Worm (Caenorhabditis elegans) whole organism, L1 larva: ENCODE data around the gene W03A5.6.

ENCODE experiments used
- C04F5.9 ChIP-seq: sonication (generic microtip); optimal IDR thresholded peaks from 2 replicates; lab custom pipeline; 2016; ENCODE audit warnings: missing genetic modification characterization, missing compliant biosample characterization
- aha-1 ChIP-seq: fragments of 150-350 bp; optimal IDR thresholded peaks from 2 replicates; lab custom pipeline; 2014; ENCODE audit warnings: missing biosample characterization, missing genetic modification characterization
- alr-1 ChIP-seq: fragments of 200-800 bp; sonication (Bioruptor generic); optimal IDR thresholded peaks from 2 replicates; lab custom pipeline; 2018; ENCODE audit warnings: borderline replicate concordance, mild to moderate bottlenecking, missing genetic modification characterization, missing compliant biosample characterization
- aly-2 ChIP-seq: fragments of 150-350 bp; optimal IDR thresholded peaks from 2 replicates; lab custom pipeline; 2014; ENCODE audit warnings: missing biosample characterization, missing genetic modification characterization
- ama-1 ChIP-seq: fragments of 150-350 bp; optimal IDR thresholded peaks from 2 replicates; lab custom pipeline; 2014
- blmp-1 ChIP-seq: fragments of 150-350 bp; optimal IDR thresholded peaks from 2 replicates; lab custom pipeline; 2014; ENCODE audit warnings: missing biosample characterization, missing genetic modification characterization
- ceh-8 ChIP-seq: fragments of 200-800 bp; sonication (Bioruptor generic); optimal IDR thresholded peaks from 2 replicates; lab custom pipeline; 2018; ENCODE audit warnings: mild to moderate bottlenecking, missing genetic modification characterization, moderate library complexity, missing compliant biosample characterization
- ceh-82 ChIP-seq, 3 experiments: fragments of 150-350 bp in 1 of 3; sonication (generic microtip) in 2 of 3; optimal IDR thresholded peaks; 2 replicates each; lab custom pipeline; 2014 to 2017; ENCODE audit warnings: missing biosample characterization in 3 of 3, missing genetic modification characterization in 3 of 3
- ceh-90 ChIP-seq: sonication (generic microtip); optimal IDR thresholded peaks from 2 replicates; lab custom pipeline; 2016; ENCODE audit warnings: missing genetic modification characterization, missing compliant biosample characterization
- dpl-1 ChIP-seq, 3 experiments: fragments of 150-350 bp in 2 of 3; sonication (generic microtip) in 1 of 3; optimal IDR thresholded peaks; 2 replicates each; lab custom pipeline; 2014 to 2017; ENCODE audit warnings: missing biosample characterization in 3 of 3, missing genetic modification characterization in 3 of 3, missing genetic modification reagents in 3 of 3
- efl-1 ChIP-seq, 4 experiments: fragments of 150-350 bp; optimal IDR thresholded peaks in 3 of 4; peaks in 1 of 4; 1 replicate in 1 of 4; 2 replicates in 3 of 4; lab custom pipeline; 2014; ENCODE audit warnings: missing biosample characterization in 2 of 4, missing genetic modification characterization in 2 of 4, missing genetic modification reagents in 2 of 4
- egl-13 ChIP-seq: sonication (generic microtip); optimal IDR thresholded peaks from 2 replicates; lab custom pipeline; 2016; ENCODE audit warnings: missing genotype, missing genetic modification reagents, missing genetic modification characterization, missing compliant biosample characterization
- egl-27 ChIP-seq, 2 experiments: fragments of 150-350 bp in 1 of 2; sonication (generic microtip); optimal IDR thresholded peaks; 3 replicates each; lab custom pipeline; 2017 to 2018; ENCODE audit warnings: missing biosample characterization in 2 of 2, missing genetic modification characterization in 2 of 2, missing genetic modification reagents in 2 of 2
- elt-3 ChIP-seq, 6 experiments: fragments of 150-350 bp in 1 of 6; sonication (generic microtip); optimal IDR thresholded peaks; 2 replicates each; lab custom pipeline; 2017 to 2018; ENCODE audit warnings: missing biosample characterization in 6 of 6, missing genetic modification characterization in 6 of 6, inconsistent platforms in 1 of 6
- ets-5 ChIP-seq: fragments of 200-800 bp; sonication (Bioruptor generic); IDR thresholded peaks from 2 replicates; pipeline ENCODE4 v1.3.6; 2022; ENCODE audit warnings: missing genetic modification characterization, missing compliant biosample characterization
- fkh-10 ChIP-seq: sonication (generic microtip); optimal IDR thresholded peaks from 2 replicates; lab custom pipeline; 2017; ENCODE audit warnings: missing biosample characterization, missing genetic modification reagents, missing genetic modification characterization
- fkh-4 ChIP-seq: sonication (generic microtip); optimal IDR thresholded peaks from 2 replicates; lab custom pipeline; 2016; ENCODE audit warnings: missing compliant biosample characterization, missing genetic modification characterization, borderline replicate concordance
- fkh-8 ChIP-seq: sonication (generic microtip); optimal IDR thresholded peaks from 2 replicates; lab custom pipeline; 2016; ENCODE audit warnings: mild to moderate bottlenecking, missing genetic modification characterization, missing compliant biosample characterization
- grh-1 ChIP-seq: fragments of 200-800 bp; sonication (Bioruptor generic); IDR thresholded peaks from 2 replicates; pipeline ENCODE4 v1.3.6; 2022; ENCODE audit warnings: missing genetic modification reagents, missing genetic modification characterization, missing compliant biosample characterization
- hpl-2 ChIP-seq: fragments of 150-350 bp; optimal IDR thresholded peaks from 2 replicates; lab custom pipeline; 2014; ENCODE audit warnings: missing biosample characterization, missing genetic modification reagents, missing genetic modification characterization
- isw-1 ChIP-seq: fragments of 200-800 bp; sonication (Bioruptor generic); IDR thresholded peaks from 2 replicates; pipeline ENCODE4 v1.3.6; 2022; ENCODE audit warnings: missing genetic modification characterization, missing compliant biosample characterization
- jun-1 ChIP-seq: fragments of 150-350 bp; optimal IDR thresholded peaks from 2 replicates; lab custom pipeline; 2014; ENCODE audit warnings: missing biosample characterization, missing genetic modification reagents, missing genetic modification characterization
- lin-13 ChIP-seq: fragments of 150-350 bp; optimal IDR thresholded peaks from 2 replicates; lab custom pipeline; 2014; ENCODE audit warnings: missing biosample characterization, missing genetic modification reagents, missing genetic modification characterization
- lin-14 ChIP-seq: fragments of 200-800 bp; sonication (Bioruptor generic); optimal IDR thresholded peaks from 2 replicates; lab custom pipeline; 2018; ENCODE audit warnings: mild to moderate bottlenecking, missing genetic modification characterization, moderate library complexity, missing compliant biosample characterization
- lin-15B ChIP-seq: fragments of 150-350 bp; sonication (generic microtip); optimal IDR thresholded peaks from 3 replicates; lab custom pipeline; 2014; ENCODE audit warnings: missing biosample characterization, missing genetic modification characterization
- lin-35 ChIP-seq, 2 experiments: fragments of 150-350 bp; optimal IDR thresholded peaks; 2 replicates each; lab custom pipeline; 2014; ENCODE audit warnings: missing biosample characterization in 2 of 2, missing genetic modification characterization in 2 of 2, missing genetic modification reagents in 2 of 2
- lin-39 ChIP-seq: fragments of 150-350 bp; optimal IDR thresholded peaks from 2 replicates; lab custom pipeline; 2014; ENCODE audit warnings: missing biosample characterization, missing genetic modification reagents, missing genetic modification characterization
- lir-3 ChIP-seq: sonication (generic microtip); optimal IDR thresholded peaks from 2 replicates; lab custom pipeline; 2016; ENCODE audit warnings: mild to moderate bottlenecking, missing genetic modification characterization, moderate library complexity, missing compliant biosample characterization; ENCODE audit not compliant: poor library complexity
- mab-9 ChIP-seq: fragments of 200-800 bp; sonication (Bioruptor generic); IDR thresholded peaks from 2 replicates; pipeline ENCODE4 v1.3.6; 2022; ENCODE audit warnings: missing genetic modification reagents, missing genetic modification characterization, missing compliant biosample characterization
- nhr-19 ChIP-seq: fragments of 200-800 bp; sonication (Bioruptor generic); conservative IDR thresholded peaks from 2 replicates; pipeline ENCODE4 v1.3.6; 2022; ENCODE audit warnings: missing genetic modification characterization, missing compliant biosample characterization
- nhr-20 ChIP-seq: sonication (generic microtip); optimal IDR thresholded peaks from 2 replicates; lab custom pipeline; 2016; ENCODE audit warnings: mild to moderate bottlenecking, missing genetic modification characterization, missing compliant biosample characterization
- nhr-237 ChIP-seq: fragments of 150-350 bp; optimal IDR thresholded peaks from 2 replicates; lab custom pipeline; 2014; ENCODE audit warnings: missing biosample characterization, missing genetic modification characterization
- nhr-28 ChIP-seq: fragments of 150-350 bp; optimal IDR thresholded peaks from 2 replicates; lab custom pipeline; 2014; ENCODE audit warnings: missing biosample characterization, missing genetic modification characterization
- nhr-47 ChIP-seq: sonication (generic microtip); optimal IDR thresholded peaks from 2 replicates; lab custom pipeline; 2016; ENCODE audit warnings: mild to moderate bottlenecking, missing genetic modification characterization, moderate library complexity, missing compliant biosample characterization
- nhr-76 ChIP-seq: sonication (generic microtip); optimal IDR thresholded peaks from 2 replicates; lab custom pipeline; 2017; ENCODE audit warnings: missing biosample characterization, missing genetic modification characterization
- nhr-85 ChIP-seq: sonication (generic microtip); peaks from one replicate; lab custom pipeline; 2016; ENCODE audit warnings: missing genetic modification characterization, inconsistent platforms, missing compliant biosample characterization
- nhr-90 ChIP-seq: sonication (generic microtip); optimal IDR thresholded peaks from 2 replicates; lab custom pipeline; 2016; ENCODE audit warnings: mild to moderate bottlenecking, missing genetic modification characterization, missing compliant biosample characterization; ENCODE audit not compliant: poor library complexity
- pag-3 ChIP-seq: sonication (generic microtip); optimal IDR thresholded peaks from 2 replicates; lab custom pipeline; 2017; ENCODE audit warnings: missing genetic modification characterization, mild to moderate bottlenecking, missing compliant biosample characterization, antibody characterized with exemption, borderline replicate concordance; ENCODE audit not compliant: insufficient read depth
- pax-3 ChIP-seq: fragments of 200-800 bp; sonication (Bioruptor generic); optimal IDR thresholded peaks from 2 replicates; lab custom pipeline; 2018; ENCODE audit warnings: mild to moderate bottlenecking, missing genetic modification characterization, moderate library complexity, missing compliant biosample characterization
- pqm-1 ChIP-seq: sonication (generic microtip); optimal IDR thresholded peaks from 3 replicates; lab custom pipeline; 2017; ENCODE audit warnings: missing biosample characterization, missing genetic modification characterization
- rnt-1 ChIP-seq: sonication (generic microtip); optimal IDR thresholded peaks from 2 replicates; lab custom pipeline; 2016; ENCODE audit warnings: mild to moderate bottlenecking, missing genetic modification characterization, moderate library complexity, missing compliant biosample characterization
- skn-1 ChIP-seq: fragments of 150-350 bp; optimal IDR thresholded peaks from 2 replicates; lab custom pipeline; 2014; ENCODE audit warnings: missing biosample characterization, missing genetic modification characterization
- snu-23 ChIP-seq: sonication (generic microtip); optimal IDR thresholded peaks from 2 replicates; lab custom pipeline; 2016; ENCODE audit warnings: missing genetic modification characterization, missing compliant biosample characterization
- sox-4 ChIP-seq: sonication (generic microtip); optimal IDR thresholded peaks from 2 replicates; lab custom pipeline; 2016; ENCODE audit warnings: missing genetic modification characterization, missing compliant biosample characterization
- sptf-1 ChIP-seq: fragments of 150-350 bp; optimal IDR thresholded peaks from 2 replicates; lab custom pipeline; 2014; ENCODE audit warnings: missing biosample characterization, missing genetic modification characterization
- swsn-7 ChIP-seq: sonication (generic microtip); optimal IDR thresholded peaks from 2 replicates; lab custom pipeline; 2016; ENCODE audit warnings: missing genetic modification characterization, missing compliant biosample characterization
- tlp-1 ChIP-seq: fragments of 150-350 bp; optimal IDR thresholded peaks from 2 replicates; lab custom pipeline; 2014; ENCODE audit warnings: missing biosample characterization, missing genetic modification characterization
- unc-130 ChIP-seq: fragments of 150-350 bp; optimal IDR thresholded peaks from 2 replicates; lab custom pipeline; 2017; ENCODE audit warnings: missing biosample characterization, missing genetic modification characterization, inconsistent platforms
- unc-62 ChIP-seq: fragments of 150-350 bp; optimal IDR thresholded peaks from 2 replicates; lab custom pipeline; 2014; ENCODE audit warnings: missing biosample characterization, missing genetic modification reagents, missing genetic modification characterization
- vab-15 ChIP-seq: sonication (generic microtip); optimal IDR thresholded peaks from 2 replicates; lab custom pipeline; 2017; ENCODE audit warnings: missing genotype, mild to moderate bottlenecking, missing genetic modification characterization, missing compliant biosample characterization
- xbp-1 ChIP-seq: sonication (generic microtip); optimal IDR thresholded peaks from 2 replicates; lab custom pipeline; 2016; ENCODE audit warnings: missing genetic modification characterization, missing compliant biosample characterization
- ztf-11 ChIP-seq, 2 experiments: sonication (generic microtip); optimal IDR thresholded peaks; 2 replicates each; lab custom pipeline; 2016 to 2017; ENCODE audit warnings: missing genetic modification characterization in 2 of 2, missing biosample characterization in 1 of 2, missing compliant biosample characterization in 1 of 2
- ztf-4 ChIP-seq: fragments of 150-350 bp; optimal IDR thresholded peaks from 2 replicates; lab custom pipeline; 2014; ENCODE audit warnings: missing biosample characterization, missing genetic modification characterization

The W03A5.6 gene

DNA sequence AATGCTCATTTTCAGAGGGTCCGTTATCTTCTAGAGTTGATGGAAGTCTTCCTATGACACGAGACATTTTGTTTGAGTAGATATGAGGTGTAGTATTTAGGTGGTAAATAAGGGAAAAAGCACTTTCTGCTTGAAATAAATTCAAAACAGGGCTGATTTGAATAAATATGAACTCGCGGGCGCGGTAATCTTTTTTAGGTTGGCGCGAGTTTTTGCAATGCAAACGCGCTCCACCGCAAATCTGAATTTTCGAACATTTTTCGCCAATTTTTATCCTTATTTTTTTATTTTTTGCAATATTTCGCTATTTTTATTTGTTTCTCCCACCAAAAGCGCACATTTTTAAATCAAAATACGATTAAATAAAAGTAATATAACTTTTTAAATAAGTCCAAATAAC lies 7.7 kb upstream of the W03A5.6 start, which contains the start of gene skpt-1:
Gene skpt-1 (minus strand): TSS at position 219 of the 400 bp plus-strand sequence.
- TF ChIP-seq ets-5 (GFP tag; lab: Robert Waterston, UW) (no peak), pax-3 (tag; lab: Kevin White, UChicago) (no peak), aha-1 (tag; lab: Kevin White, UChicago) (no peak), lin-39 (no peak), snu-23 (GFP tag; lab: Kevin White, UChicago) (peak; percentile 26), efl-1 (optimal IDR thresholded peaks at IDR 0.05; lab: Kevin White, UChicago) (peak; percentile 72 to 84), efl-1 (GFP tag; optimal IDR thresholded peaks at IDR 0.05 in 1 of 2; lab: Kevin White, UChicago) (peak; percentile 87 to 99), aly-2 (tag; lab: Kevin White, UChicago) (no peak), alr-1 (tag; lab: Kevin White, UChicago) (no peak), ama-1 (lab: Kevin White, UChicago) (no peak), lir-3 (no peak), nhr-90 (tag; lab: Kevin White, UChicago) (no peak), hpl-2 (no peak), vab-15 (tag; lab: Kevin White, UChicago) (no peak), unc-62 (GFP tag; lab: Kevin White, UChicago) (no peak), egl-13 (tag; lab: Kevin White, UChicago) (no peak), ztf-11 (tag; optimal IDR thresholded peaks at IDR 0.05; lab: Kevin White, UChicago) (no peak), ztf-4 (no peak), xbp-1 (tag; lab: Kevin White, UChicago) (no peak), pqm-1 (tag; lab: Kevin White, UChicago) (no peak), C04F5.9 (tag; lab: Kevin White, UChicago) (no peak), nhr-85 (tag; lab: Kevin White, UChicago) (peak; percentile 16), elt-3 (tag; optimal IDR thresholded peaks at IDR 0.05; lab: Kevin White, UChicago) (no peak), nhr-19 (GFP tag; lab: Robert Waterston, UW) (0 out of 2 replicates have a peak, but pooled peaks have one; percentile 16), fkh-8 (no peak), nhr-20 (peak; percentile 11), blmp-1 (peak; percentile 13), skn-1 (peak; percentile 41), egl-27 (tag; optimal IDR thresholded peaks at IDR 0.05; lab: Kevin White, UChicago) (no peak), mab-9 (GFP tag; lab: Robert Waterston, UW) (no peak), fkh-4 (tag; lab: Kevin White, UChicago) (no peak), jun-1 (tag; lab: Kevin White, UChicago) (no peak), isw-1 (no peak), sox-4 (no peak), nhr-47 (peak; percentile 33), unc-130 (tag; lab: Kevin White, UChicago) (no peak), lin-15B (tag; lab: Kevin White, UChicago) (peak; percentile 45), tlp-1 (no peak), grh-1 (GFP tag; lab: Robert Waterston, UW) (no peak), nhr-237 (tag; lab: Kevin White, UChicago) (no peak), dpl-1 (GFP tag; optimal IDR thresholded peaks at IDR 0.05; lab: Kevin White, UChicago) (peak; percentile 79 to 89 (median 86)), lin-13 (GFP tag; lab: Kevin White, UChicago) (no peak), lin-14 (GFP tag; lab: Kevin White, UChicago) (peak; percentile 32), nhr-76 (tag; lab: Kevin White, UChicago) (no peak), ceh-90 (tag; lab: Kevin White, UChicago) (no peak), nhr-28 (tag; lab: Kevin White, UChicago) (no peak), sptf-1 (tag; lab: Kevin White, UChicago) (no peak), swsn-7 (tag; lab: Kevin White, UChicago) (peak; percentile 9), fkh-10 (GFP tag; lab: Kevin White, UChicago) (no peak), ceh-8 (GFP tag; lab: Kevin White, UChicago) (no peak), ceh-82 (tag; optimal IDR thresholded peaks at IDR 0.05; lab: Kevin White, UChicago) (peak in 1 of 3 experiments; percentile 34), rnt-1 (tag; lab: Kevin White, UChicago) (peak; percentile 17), pag-3 (tag; lab: Kevin White, UChicago) (no peak), lin-35 (GFP tag; optimal IDR thresholded peaks at IDR 0.05; lab: Kevin White, UChicago) (peak; percentile 80 to 93)
